Worm (Caenorhabditis elegans) whole organism, L2 larva: Measurements from ENCODE around the gene lido-10.

Experiments used
- aly-2 ChIP-seq: fragments of 150-350 bp; optimal IDR thresholded peaks from 2 replicates; lab custom pipeline; 2014; ENCODE audit warnings: missing biosample characterization, missing genetic modification characterization
- ama-1 ChIP-seq: fragments of 150-350 bp; optimal IDR thresholded peaks from 2 replicates; lab custom pipeline; 2018; ENCODE audit warnings: inconsistent platforms
- dmd-4 ChIP-seq: sonication (generic microtip); optimal IDR thresholded peaks from 2 replicates; lab custom pipeline; 2017; ENCODE audit warnings: missing biosample characterization, missing genetic modification characterization
- egl-27 ChIP-seq: sonication (generic microtip); optimal IDR thresholded peaks from 3 replicates; lab custom pipeline; 2017; ENCODE audit warnings: missing biosample characterization, missing genetic modification reagents, missing genetic modification characterization
- elt-3 ChIP-seq: sonication (generic microtip); optimal IDR thresholded peaks from 2 replicates; lab custom pipeline; 2017; ENCODE audit warnings: missing biosample characterization, missing genetic modification characterization
- fos-1 ChIP-seq: fragments of 150-350 bp; optimal IDR thresholded peaks from 2 replicates; lab custom pipeline; 2014; ENCODE audit warnings: missing biosample characterization, missing genetic modification characterization
- lin-13 ChIP-seq: fragments of 150-350 bp; optimal IDR thresholded peaks from 2 replicates; lab custom pipeline; 2014; ENCODE audit warnings: missing biosample characterization, missing genetic modification reagents, missing genetic modification characterization
- nhr-23 ChIP-seq: fragments of 150-350 bp; optimal IDR thresholded peaks from 2 replicates; lab custom pipeline; 2014; ENCODE audit warnings: missing biosample characterization, missing genetic modification reagents, missing genetic modification characterization
- skn-1 ChIP-seq: sonication (generic microtip); optimal IDR thresholded peaks from 2 replicates; lab custom pipeline; 2017; ENCODE audit warnings: missing biosample characterization, missing genetic modification characterization
- snpc-4 ChIP-seq: fragments of 150-350 bp; optimal IDR thresholded peaks from 2 replicates; lab custom pipeline; 2014; ENCODE audit warnings: missing biosample characterization, missing genetic modification characterization
- unc-62 ChIP-seq: fragments of 150-350 bp; optimal IDR thresholded peaks from 2 replicates; lab custom pipeline; 2014; ENCODE audit warnings: missing biosample characterization, missing genetic modification reagents, missing genetic modification characterization
- ztf-1 ChIP-seq: fragments of 200-800 bp; sonication (Bioruptor generic); conservative IDR thresholded peaks from 2 replicates; pipeline ENCODE4 v1.3.6; 2022; ENCODE audit warnings: missing genetic modification characterization, missing compliant biosample characterization
- ztf-11 ChIP-seq: sonication (generic microtip); optimal IDR thresholded peaks from 2 replicates; lab custom pipeline; 2017; ENCODE audit warnings: missing biosample characterization, missing genetic modification characterization

DNA sequence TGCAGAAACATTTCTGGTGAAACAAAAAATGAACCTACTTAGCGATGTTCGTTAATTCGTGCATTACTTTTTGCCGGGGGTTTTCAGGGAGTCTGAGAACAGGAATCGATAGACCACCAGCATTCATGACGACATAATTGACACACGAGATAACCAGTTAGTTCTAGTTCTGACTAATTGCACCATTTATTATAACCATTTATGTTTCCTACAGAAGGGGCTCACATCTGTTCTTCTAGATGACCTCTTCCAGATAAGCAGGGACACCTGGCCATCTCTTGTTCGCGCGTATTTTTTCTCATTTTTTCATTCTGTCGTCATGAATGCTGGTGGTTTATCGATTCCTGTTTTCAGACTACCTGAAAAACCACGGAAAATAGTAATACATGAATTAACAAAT lies 6.1 kb downstream of the lido-10 start, which contains the start of gene sdz-5:
- TF ChIP-seq fos-1 (tag; lab: Kevin White, UChicago) (no peak), lin-13 (no peak), skn-1 (tag; lab: Kevin White, UChicago) (no peak), aly-2 (tag; lab: Kevin White, UChicago) (no peak), unc-62 (no peak), nhr-23 (no peak), ztf-11 (tag; lab: Kevin White, UChicago) (no peak), dmd-4 (tag; lab: Kevin White, UChicago) (no peak), egl-27 (tag; lab: Kevin White, UChicago) (no peak), elt-3 (tag; lab: Kevin White, UChicago) (no peak), ztf-1 (no peak), ama-1 (lab: Kevin White, UChicago) (no peak), snpc-4 (tag; lab: Kevin White, UChicago) (no peak)
